Worm (Caenorhabditis elegans): Measurements from ENCODE around the gene degt-1.

Gene degt-1

DNA sequence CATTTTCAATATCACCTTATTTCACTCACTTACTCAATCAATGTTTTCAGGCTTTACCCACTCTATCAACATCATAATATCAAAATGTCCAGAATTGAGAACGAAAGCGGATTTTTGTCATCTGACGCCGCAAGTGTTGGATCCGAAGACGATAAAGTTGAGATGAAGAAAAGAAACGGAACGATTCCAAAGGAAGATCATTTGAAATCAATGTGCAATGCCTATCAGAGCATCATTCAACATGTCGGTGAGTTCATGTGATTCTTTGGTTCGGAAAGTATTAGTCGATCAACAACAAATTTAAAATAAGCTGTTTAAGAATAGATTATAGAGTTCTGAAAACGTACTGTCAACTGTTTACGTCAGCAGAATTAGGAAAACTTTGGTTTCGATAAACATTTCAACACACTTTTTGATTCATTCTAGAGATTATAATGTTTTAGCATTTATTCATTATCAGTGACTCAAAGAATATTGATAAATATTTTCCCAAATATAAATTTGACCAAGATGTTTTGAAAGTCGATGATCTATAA, 24.8 kb downstream of the degt-1 start, which contains the start of gene cat-4:
Gene cat-4, plus strand, starts transcription at position 51 of the 536 bp plus-strand sequence.
- TF ChIP-seq W03F9.2 (tag; optimal IDR thresholded peaks at IDR 0.05) (no peak), him-1 (tag; optimal IDR thresholded peaks at IDR 0.05) (no peak)

DNA sequence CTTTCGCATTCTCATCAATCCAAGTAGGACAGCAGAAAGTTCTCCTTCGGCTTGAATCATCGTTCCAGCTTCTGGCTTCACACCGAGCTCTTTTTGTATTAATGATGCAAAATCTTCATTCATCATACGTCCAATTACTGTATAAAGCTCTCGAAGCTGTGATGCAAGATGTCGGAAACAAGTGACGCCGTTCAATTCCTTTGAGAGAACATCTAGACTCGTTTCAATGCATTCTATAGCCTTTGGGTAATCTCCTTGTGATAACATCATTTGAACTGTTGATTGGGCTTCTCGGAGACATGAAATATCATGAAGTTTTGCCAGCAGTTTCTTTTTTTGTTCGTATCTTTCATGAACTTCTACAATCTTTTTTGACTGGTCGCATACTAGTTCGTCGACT, 28.4 kb downstream of the degt-1 start:
- TF ChIP-seq dao-5 (tag; optimal IDR thresholded peaks at IDR 0.05), result no peak
- no peak for TF ChIP-seq W03F9.2 (tag; optimal IDR thresholded peaks at IDR 0.05)
- TF ChIP-seq him-1 (tag; optimal IDR thresholded peaks at IDR 0.05), result no peak

DNA sequence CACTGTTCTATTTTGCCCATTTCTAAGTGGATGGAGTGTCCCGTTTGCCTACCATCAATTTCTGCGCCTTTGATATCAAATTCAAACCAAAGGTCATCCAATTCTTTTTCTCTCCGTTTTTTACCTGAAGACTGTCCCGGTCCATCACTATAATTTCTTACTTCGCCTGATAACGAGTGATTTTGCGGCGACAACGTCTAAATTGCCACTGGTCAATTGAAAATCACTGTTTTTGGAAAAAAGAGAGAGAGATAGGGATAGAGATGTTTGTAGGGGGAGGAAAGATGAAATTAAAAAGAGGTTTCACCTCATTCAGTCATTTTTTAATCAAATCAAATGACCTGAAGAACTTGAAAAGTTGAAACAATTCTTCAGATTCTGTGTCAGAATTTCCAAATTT, 31.4 kb downstream of the degt-1 start:
- no peak for TF ChIP-seq W03F9.2 (tag; optimal IDR thresholded peaks at IDR 0.05)
- TF ChIP-seq dao-5 (tag; optimal IDR thresholded peaks at IDR 0.05), result no peak
- TF ChIP-seq him-1 (tag; optimal IDR thresholded peaks at IDR 0.05), result no peak

DNA sequence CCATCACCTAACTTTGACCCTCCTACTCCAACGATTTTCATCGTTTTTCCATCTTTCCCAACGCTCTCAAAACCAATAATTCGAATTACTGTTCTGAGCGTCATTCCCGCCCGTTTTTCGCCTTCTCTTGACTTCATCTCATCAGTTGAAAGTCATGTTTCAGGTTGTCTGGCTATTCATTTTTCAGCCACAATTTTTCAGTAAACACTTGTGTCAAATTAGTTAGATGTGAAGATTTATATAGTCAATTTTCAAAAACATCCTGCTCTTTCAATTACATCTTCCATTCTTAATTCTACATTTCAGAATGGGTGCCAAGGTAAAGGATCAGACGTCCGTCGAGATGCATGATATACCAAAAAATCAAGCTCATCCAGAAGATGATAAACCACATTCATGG, 32.5 kb downstream of the degt-1 start, which contains the start of gene del-6:
Gene del-6, plus strand, starts transcription at position 301 of the 400 bp plus-strand sequence.
- TF ChIP-seq dao-5 (tag; optimal IDR thresholded peaks at IDR 0.05), result no peak
- no peak for TF ChIP-seq him-1 (tag; optimal IDR thresholded peaks at IDR 0.05)
- no peak for TF ChIP-seq W03F9.2 (tag; optimal IDR thresholded peaks at IDR 0.05)

DNA sequence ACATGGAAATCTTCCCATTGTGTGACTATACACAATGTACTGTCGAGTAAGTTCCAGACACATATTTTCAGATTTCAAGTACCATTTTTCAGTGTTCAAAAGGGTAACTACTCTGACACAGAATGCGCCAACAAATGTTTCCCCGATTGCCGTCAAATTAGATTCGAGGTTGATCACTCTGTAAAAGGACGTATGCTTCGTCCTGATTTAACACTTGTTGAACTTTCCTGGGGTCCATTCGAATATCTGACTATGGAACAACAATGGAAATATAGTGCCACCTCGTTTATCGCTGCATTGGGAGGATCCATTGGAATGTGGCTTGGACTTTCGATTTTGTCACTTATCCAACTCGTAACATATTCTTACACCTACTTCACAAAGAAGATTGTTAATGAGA, 34.1 kb downstream of the degt-1 start:
- no peak for TF ChIP-seq W03F9.2 (tag; optimal IDR thresholded peaks at IDR 0.05)
- no peak for TF ChIP-seq dao-5 (tag; optimal IDR thresholded peaks at IDR 0.05)
- TF ChIP-seq him-1 (tag; optimal IDR thresholded peaks at IDR 0.05), result no peak

DNA sequence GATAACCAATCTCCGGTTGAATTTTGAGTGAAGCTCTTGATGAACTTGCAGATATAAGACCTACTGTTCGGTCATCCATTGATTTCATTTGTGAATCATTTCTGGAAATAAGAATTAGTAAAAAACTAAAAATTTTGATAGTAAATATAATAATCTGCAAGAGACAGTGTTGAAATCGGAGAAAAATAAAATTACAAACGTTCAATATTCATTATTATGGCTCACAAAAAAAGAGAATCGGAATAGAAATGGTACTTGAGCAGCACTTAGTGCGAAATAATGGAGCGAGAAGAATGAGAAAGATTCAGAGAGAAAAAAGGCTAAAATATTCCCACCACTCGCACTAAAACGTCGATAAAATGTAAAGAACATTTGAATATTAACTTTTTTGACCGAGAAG, 36.2 kb downstream of the degt-1 start, which contains the start of gene vps-54:
Gene vps-54, minus strand, starts transcription at position 101 of the 400 bp plus-strand sequence.
- TF ChIP-seq him-1 (tag; optimal IDR thresholded peaks at IDR 0.05) (no peak), W03F9.2 (tag; optimal IDR thresholded peaks at IDR 0.05) (no peak), dao-5 (tag; optimal IDR thresholded peaks at IDR 0.05) (no peak)

DNA sequence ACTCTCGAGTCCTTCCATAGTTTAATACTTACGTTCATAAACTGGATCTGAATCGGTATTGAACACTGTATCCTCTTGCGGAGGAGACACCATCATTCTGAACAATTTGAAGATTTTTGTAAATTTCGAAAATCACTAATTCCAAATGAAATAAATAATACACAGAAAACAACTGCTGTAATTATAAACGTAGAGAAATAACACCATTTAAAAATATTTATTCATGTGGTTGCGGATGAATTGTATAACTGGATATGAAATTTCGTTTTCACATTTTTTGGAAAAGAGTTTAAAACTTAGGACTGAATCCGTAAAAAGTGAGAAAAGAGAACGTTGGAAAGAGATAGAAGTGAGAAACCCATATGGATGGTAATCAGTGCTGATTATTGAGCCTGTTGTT, 38.1 kb downstream of the degt-1 start, which contains the start of gene mics-1:
Gene mics-1, minus strand, starts transcription at position 101 of the 400 bp plus-strand sequence.
- TF ChIP-seq W03F9.2 (tag; optimal IDR thresholded peaks at IDR 0.05), result no peak

DNA sequence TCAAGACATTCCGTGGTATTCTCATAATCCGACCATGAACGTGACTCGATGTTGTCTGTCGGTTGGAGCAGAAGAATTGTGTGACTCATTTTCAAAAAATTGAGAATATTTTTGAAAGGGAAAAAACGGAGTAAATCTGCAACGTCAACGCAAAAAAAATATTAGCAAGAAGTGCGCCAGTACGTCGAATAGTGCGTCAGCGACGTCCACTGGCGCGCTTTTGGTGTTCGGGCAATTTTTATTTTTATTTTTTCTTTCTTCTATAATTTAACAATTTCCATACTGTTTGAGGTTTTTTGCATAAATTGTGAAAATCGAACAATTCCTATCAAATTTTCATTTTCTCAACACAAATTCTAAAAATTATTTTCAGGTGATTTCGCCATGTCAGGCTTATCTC, 38.8 kb downstream of the degt-1 start, which contains the start of the genes erh-1 and lpd-9:
Gene erh-1, minus strand, starts transcription at position 204 of the 400 bp plus-strand sequence.
Gene lpd-9, plus strand, starts transcription at position 368 of the 400 bp plus-strand sequence.
- TF ChIP-seq W03F9.2 (tag; optimal IDR thresholded peaks at IDR 0.05) (peak; percentile 76), dao-5 (tag; optimal IDR thresholded peaks at IDR 0.05) (no peak)

DNA sequence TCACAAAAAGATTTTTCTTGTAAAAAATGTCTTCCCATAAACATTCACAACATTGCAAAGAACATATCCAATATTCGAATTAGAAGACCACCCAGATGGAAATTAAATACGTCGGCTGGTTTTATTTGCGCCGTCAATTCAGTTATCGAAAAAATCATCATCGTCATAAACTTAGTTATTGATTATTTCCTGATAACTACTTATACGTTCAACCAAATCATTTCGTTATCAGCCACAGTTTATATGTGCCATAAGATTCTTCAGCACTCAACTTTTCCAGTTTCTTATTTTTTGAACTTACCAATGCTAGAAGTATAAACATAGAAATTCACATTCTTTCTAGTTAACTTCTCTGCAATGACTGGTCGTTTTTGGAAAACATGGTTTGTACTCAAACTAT, 40.5 kb downstream of the degt-1 start:
- no peak for TF ChIP-seq him-1 (tag; optimal IDR thresholded peaks at IDR 0.05)
- TF ChIP-seq W03F9.2 (tag; optimal IDR thresholded peaks at IDR 0.05), result no peak
- TF ChIP-seq dao-5 (tag; optimal IDR thresholded peaks at IDR 0.05), result no peak

DNA sequence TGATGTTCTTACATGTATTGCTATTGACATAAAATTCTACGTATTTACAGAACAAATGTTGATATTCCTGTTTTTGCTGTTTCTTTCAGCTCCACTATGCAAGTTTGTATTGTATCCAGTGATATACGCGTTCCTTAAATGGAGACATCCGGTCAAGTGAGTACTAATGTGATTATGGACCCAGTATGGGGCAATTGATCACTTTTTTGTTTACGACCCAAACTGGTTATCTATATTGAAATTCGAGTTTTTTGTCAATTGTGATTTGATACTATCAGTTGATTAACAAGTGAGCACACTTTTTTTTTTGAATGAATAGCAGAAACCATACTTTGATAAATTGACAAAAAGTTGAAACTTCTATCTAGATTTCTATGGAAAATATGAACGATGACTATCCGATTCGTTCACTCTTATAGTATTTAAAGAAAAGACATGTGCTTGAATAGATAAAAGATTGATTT, 41.7 kb downstream of the degt-1 start, which contains the start of gene T21C9.6:
Gene T21C9.6, plus strand, starts transcription at position 51 of the 464 bp plus-strand sequence.
- TF ChIP-seq him-1 (tag; optimal IDR thresholded peaks at IDR 0.05) (no peak), dao-5 (tag; optimal IDR thresholded peaks at IDR 0.05) (no peak), W03F9.2 (tag; optimal IDR thresholded peaks at IDR 0.05) (no peak)

DNA sequence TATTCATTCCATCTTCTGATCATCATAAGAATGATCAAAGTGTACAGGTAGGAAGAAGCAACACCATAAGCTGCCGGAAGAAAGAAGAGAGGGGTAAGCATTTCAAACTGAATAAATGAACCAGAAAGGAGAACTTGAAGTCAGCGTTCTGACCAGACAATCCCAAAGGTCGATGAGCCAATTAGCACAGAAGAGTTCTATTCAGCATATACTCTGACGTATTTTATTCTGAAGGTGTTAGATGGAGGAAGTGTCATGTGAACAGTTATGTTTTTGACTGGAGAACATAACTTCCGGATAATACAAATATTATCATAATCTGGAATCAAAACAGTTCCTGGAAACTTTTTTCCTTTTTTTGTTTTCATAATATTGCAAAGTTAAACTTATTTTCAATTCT, 48.6 kb downstream of the degt-1 start, which contains the start of gene srg-32:
Gene srg-32, minus strand, starts transcription at position 101 of the 400 bp plus-strand sequence.
- no peak for TF ChIP-seq dao-5 (tag; optimal IDR thresholded peaks at IDR 0.05)

DNA sequence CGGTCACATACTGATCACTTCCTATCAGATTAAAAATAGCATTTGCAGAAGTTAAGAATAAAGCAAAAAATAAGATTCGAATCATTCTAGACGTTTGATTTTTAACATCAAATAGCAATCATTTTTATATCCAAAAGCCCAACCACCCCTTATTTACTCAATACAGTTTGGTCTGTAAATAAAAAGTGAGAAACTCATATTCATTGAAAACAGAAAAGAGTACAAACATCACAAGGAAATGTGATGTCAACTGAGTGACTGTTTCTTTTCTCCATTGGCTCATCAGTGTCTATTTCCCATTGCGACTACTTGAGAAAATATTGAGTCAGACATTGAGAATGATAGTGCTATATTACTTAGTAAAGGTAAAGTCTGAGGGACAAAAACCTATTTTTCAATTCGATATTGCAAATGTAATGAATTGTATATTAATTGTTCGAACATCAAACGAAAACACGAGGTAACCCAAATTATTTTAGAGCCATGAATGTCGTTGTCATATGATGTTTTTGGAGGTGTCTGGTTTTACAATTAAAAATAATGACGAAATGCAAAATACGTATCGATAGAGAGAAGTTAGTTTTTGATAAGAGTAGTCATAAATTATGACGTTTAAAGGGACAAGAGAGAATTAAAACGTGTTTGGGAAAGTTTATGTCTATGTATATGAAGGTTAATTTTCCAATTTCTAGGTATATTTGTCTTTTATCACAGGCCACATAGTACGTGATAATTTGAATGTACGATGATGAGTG, 49.8 kb downstream of the degt-1 start, which contains the start of gene ttr-23:
Gene ttr-23, minus strand, starts transcription at position 87 of the 755 bp plus-strand sequence.
- TF ChIP-seq W03F9.2 (tag; optimal IDR thresholded peaks at IDR 0.05), result no peak
- TF ChIP-seq dao-5 (tag; optimal IDR thresholded peaks at IDR 0.05), result no peak
- no peak for TF ChIP-seq him-1 (tag; optimal IDR thresholded peaks at IDR 0.05)

DNA sequence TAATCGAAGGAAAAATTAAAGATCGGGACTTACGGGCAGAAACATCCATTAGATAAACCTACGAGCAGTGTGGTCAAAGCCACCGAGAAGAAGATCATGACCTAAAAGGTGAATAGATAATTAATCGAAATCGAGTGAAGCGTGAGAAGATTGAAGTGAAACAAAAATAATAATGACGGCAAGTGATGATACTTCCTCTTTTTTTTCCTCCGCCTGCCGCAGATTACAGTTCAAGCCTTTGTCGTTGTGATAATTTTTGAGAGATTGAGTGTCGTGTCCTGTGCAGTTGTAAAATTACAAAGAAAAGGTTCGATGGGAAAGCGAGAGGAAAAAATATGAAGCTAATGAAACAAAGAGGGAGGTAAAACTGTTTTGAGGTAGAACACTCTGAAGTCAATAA, 52.4 kb downstream of the degt-1 start, which contains the start of gene T21C9.9:
Gene T21C9.9, minus strand, starts transcription at position 101 of the 400 bp plus-strand sequence.
- TF ChIP-seq W03F9.2 (tag; optimal IDR thresholded peaks at IDR 0.05) (no peak), dao-5 (tag; optimal IDR thresholded peaks at IDR 0.05) (no peak), him-1 (tag; optimal IDR thresholded peaks at IDR 0.05) (no peak)

DNA sequence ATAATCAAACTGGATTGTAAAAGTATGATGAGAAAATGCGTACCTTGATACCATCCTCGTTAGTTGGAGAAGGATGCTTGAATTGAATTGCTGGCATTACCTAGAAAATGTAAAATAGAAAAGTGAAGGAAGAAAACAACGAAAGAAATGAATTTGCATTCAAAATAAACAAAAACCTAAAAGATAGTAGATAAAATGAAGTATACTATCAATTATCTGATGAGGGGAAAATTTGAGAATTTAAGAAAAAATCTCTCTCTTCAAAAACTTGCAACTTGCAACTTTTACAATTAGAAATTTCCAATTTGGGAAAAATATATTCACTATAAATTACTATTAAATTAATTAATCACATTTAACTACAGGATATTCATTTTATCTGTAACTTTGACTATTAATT, 54.7 kb downstream of the degt-1 start, which contains the start of gene T21C9.11:
Gene T21C9.11, minus strand, starts transcription at position 101 of the 400 bp plus-strand sequence.
- TF ChIP-seq him-1 (tag; optimal IDR thresholded peaks at IDR 0.05) (no peak), dao-5 (tag; optimal IDR thresholded peaks at IDR 0.05) (no peak), W03F9.2 (tag; optimal IDR thresholded peaks at IDR 0.05) (no peak)

All from whole organism, L4/young adult.